Fruit fly (Drosophila melanogaster): ENCODE measurements around the gene CG3597.

Gene CG3597

dm6 chr2L:2380805-2381204 lies 9.5 kb upstream of the CG3597 start, which contains the start of gene Eogt (continued):
- peak; percentile 84 for TF ChIP-seq CG2875 (GFP tag; optimal IDR thresholded peaks at IDR 0.05)
- TF ChIP-seq hb (GFP tag; IDR thresholded peaks at IDR 0.05; ENCODE audit: partially characterized antibody): no peak
- peak; percentile 83 for TF ChIP-seq mam (GFP tag; optimal IDR thresholded peaks at IDR 0.05)
- peak; percentile 97 for TF ChIP-seq ranshi (GFP tag; IDR thresholded peaks at IDR 0.05)
- TF ChIP-seq CG9797 (GFP tag; optimal IDR thresholded peaks at IDR 0.05): peak; percentile 75
- TF ChIP-seq h (optimal IDR thresholded peaks at IDR 0.05): no peak
- peak; percentile 98 for TF ChIP-seq slbo (GFP tag; IDR thresholded peaks at IDR 0.05)
- TF ChIP-seq shn (GFP tag; optimal IDR thresholded peaks at IDR 0.05): peak; percentile 57
- TF ChIP-seq CG13296 (GFP tag; optimal IDR thresholded peaks at IDR 0.05): peak; percentile 79
- TF ChIP-seq corto (GFP tag; optimal IDR thresholded peaks at IDR 0.05): peak; percentile 33
- peak; percentile 63 for TF ChIP-seq CG13624 (GFP tag; optimal IDR thresholded peaks at IDR 0.05)
- no peak for TF ChIP-seq fru (optimal IDR thresholded peaks at IDR 0.05)
- TF ChIP-seq CG12219 (GFP tag; optimal IDR thresholded peaks at IDR 0.05): peak; percentile 88
- TF ChIP-seq toy (GFP tag; IDR thresholded peaks at IDR 0.05): peak; percentile 88
- TF ChIP-seq inv (GFP tag; IDR thresholded peaks at IDR 0.05; ENCODE audit: partially characterized antibody): no peak
- no peak for TF ChIP-seq unc-4 (GFP tag; IDR thresholded peaks at IDR 0.05; ENCODE audit: partially characterized antibody)
- TF ChIP-seq gt (GFP tag; IDR thresholded peaks at IDR 0.05): peak; percentile 92
- TF ChIP-seq CG11456 (GFP tag; IDR thresholded peaks at IDR 0.05): peak; percentile 96
- TF ChIP-seq Nf-YA (GFP tag; IDR thresholded peaks at IDR 0.05): peak; percentile 94
- peak; percentile 84 for TF ChIP-seq ewg (GFP tag; optimal IDR thresholded peaks at IDR 0.05)
- TF ChIP-seq row (GFP tag; IDR thresholded peaks at IDR 0.05): peak; percentile 99
- TF ChIP-seq CG15269 (tag; optimal IDR thresholded peaks at IDR 0.05): peak; percentile 94
- peak; percentile 95 for TF ChIP-seq CG13424 (tag; optimal IDR thresholded peaks at IDR 0.05)
- TF ChIP-seq ATbp (GFP tag; optimal IDR thresholded peaks at IDR 0.05): peak; percentile 89
- peak; percentile 98 for TF ChIP-seq CG34422 (GFP tag; IDR thresholded peaks at IDR 0.05)
- TF ChIP-seq CG4707 (GFP tag; optimal IDR thresholded peaks at IDR 0.05): peak; percentile 74
- TF ChIP-seq Hey (tag; optimal IDR thresholded peaks at IDR 0.05): peak; percentile 40
- peak; percentile 97 for TF ChIP-seq sens (GFP tag)
- no peak for TF ChIP-seq br (optimal IDR thresholded peaks at IDR 0.05)
- TF ChIP-seq vvl (GFP tag; IDR thresholded peaks at IDR 0.05): peak; percentile 98
- peak; percentile 85 for TF ChIP-seq CG13894 (tag; optimal IDR thresholded peaks at IDR 0.05)
- no peak for TF ChIP-seq CG17568 (GFP tag; optimal IDR thresholded peaks at IDR 0.05)
- TF ChIP-seq eyg (GFP tag; optimal IDR thresholded peaks at IDR 0.05): no peak
- TF ChIP-seq CG9932 (GFP tag; IDR thresholded peaks at IDR 0.05): peak; percentile 95
- peak; percentile 95 for TF ChIP-seq CG6272 (GFP tag; IDR thresholded peaks at IDR 0.05)
- peak; percentile 92 for TF ChIP-seq CG2202 (tag; optimal IDR thresholded peaks at IDR 0.05)
- TF ChIP-seq dimm (GFP tag; IDR thresholded peaks at IDR 0.05): peak; percentile 93
- peak; percentile 94 for TF ChIP-seq Drgx (GFP tag; IDR thresholded peaks at IDR 0.05)
- TF ChIP-seq crp (GFP tag; optimal IDR thresholded peaks at IDR 0.05): peak in 1 of 2 experiments; percentile 64
- peak; percentile 63 for TF ChIP-seq Bteb2 (GFP tag; optimal IDR thresholded peaks at IDR 0.05)
- peak; percentile 68 for TF ChIP-seq CG8944 (GFP tag; optimal IDR thresholded peaks at IDR 0.05)
- TF ChIP-seq CG3726 (GFP tag; IDR thresholded peaks at IDR 0.05): peak; percentile 95
- peak; percentile 93 for TF ChIP-seq CG9817 (tag; optimal IDR thresholded peaks at IDR 0.05)
- peak; percentile 88 for TF ChIP-seq CG18619 (GFP tag; optimal IDR thresholded peaks at IDR 0.05)
- TF ChIP-seq ttk (GFP tag; IDR thresholded peaks at IDR 0.05): peak; percentile 97
- peak; percentile 53 for TF ChIP-seq jumu (GFP tag; optimal IDR thresholded peaks at IDR 0.05)
- TF ChIP-seq H15 (GFP tag; IDR thresholded peaks at IDR 0.05): peak; percentile 95
- TF ChIP-seq TFAM (GFP tag; optimal IDR thresholded peaks at IDR 0.05): peak; percentile 41
- peak; percentile 85 for TF ChIP-seq Fer2 (tag; optimal IDR thresholded peaks at IDR 0.05)
- TF ChIP-seq Trl (optimal IDR thresholded peaks at IDR 0.05): no peak
- peak; percentile 59 for TF ChIP-seq Trl (GFP tag; optimal IDR thresholded peaks at IDR 0.05)
- TF ChIP-seq Neu2 (GFP tag; optimal IDR thresholded peaks at IDR 0.05; ENCODE audit: borderline replicate concordance): no peak
- TF ChIP-seq Kr (GFP tag; optimal IDR thresholded peaks at IDR 0.05): no peak
